Worm (Caenorhabditis elegans) whole organism, midembryonic: ENCODE results near the gene nkb-2.

Experiments used
- T22C8.4 ChIP-seq: fragments of 200-800 bp; sonication (Bioruptor generic); IDR thresholded peaks from 2 replicates; pipeline ENCODE4 v1.3.6; 2022; ENCODE audit warnings: missing genetic modification characterization, missing compliant biosample characterization
- cog-1 ChIP-seq: sonication (generic microtip); optimal IDR thresholded peaks from 2 replicates; lab custom pipeline; 2016; ENCODE audit warnings: missing genetic modification characterization, missing compliant biosample characterization
- flt-1 ChIP-seq: fragments of 200-800 bp; sonication (Bioruptor generic); IDR thresholded peaks from 2 replicates; pipeline ENCODE4 v1.3.6; 2022; ENCODE audit warnings: missing genetic modification characterization, missing compliant biosample characterization
- klf-2 ChIP-seq: fragments of 200-800 bp; sonication (Bioruptor generic); conservative IDR thresholded peaks from 2 replicates; pipeline ENCODE4 v1.3.6; 2022; ENCODE audit warnings: missing genetic modification reagents, missing genetic modification characterization, missing compliant biosample characterization
- med-1 ChIP-seq: sonication (generic microtip); optimal IDR thresholded peaks from 2 replicates; lab custom pipeline; 2017; ENCODE audit warnings: missing genetic modification characterization, mild to moderate bottlenecking, missing compliant biosample characterization, antibody characterized with exemption, missing genetic modification reagents; ENCODE audit not compliant: insufficient read depth
- ref-1 ChIP-seq: fragments of 200-800 bp; sonication (Bioruptor generic); conservative IDR thresholded peaks from 2 replicates; pipeline ENCODE4 v1.3.6; 2022; ENCODE audit warnings: missing genetic modification reagents, missing genetic modification characterization, missing compliant biosample characterization
- tab-1 ChIP-seq: fragments of 200-800 bp; sonication (Bioruptor generic); IDR thresholded peaks from 2 replicates; pipeline ENCODE4 v1.3.6; 2022; ENCODE audit warnings: missing genetic modification characterization, missing compliant biosample characterization
- ztf-29 ChIP-seq: fragments of 200-800 bp; sonication (Bioruptor generic); IDR thresholded peaks from 2 replicates; pipeline ENCODE4 v1.3.6; 2022; ENCODE audit warnings: missing genetic modification reagents, missing genetic modification characterization, missing compliant biosample characterization

DNA sequence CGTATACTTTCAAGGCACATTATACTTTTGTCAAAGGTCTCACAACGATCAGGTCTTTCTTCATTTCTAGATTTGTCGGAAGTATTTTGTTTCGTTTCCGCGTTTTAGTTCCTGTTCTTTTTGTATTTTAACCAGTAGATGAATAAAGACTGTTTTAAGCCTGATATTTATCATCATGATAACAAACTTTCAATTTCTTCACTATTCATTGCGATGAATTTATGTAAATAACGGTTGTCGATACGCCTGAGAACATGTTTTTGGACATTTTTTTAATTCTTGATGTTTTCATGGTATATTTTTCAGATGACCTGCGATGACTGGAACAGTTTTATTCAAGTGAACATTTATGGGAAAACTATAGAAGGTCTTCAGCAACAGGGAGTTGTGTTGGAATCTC lies 32.3 kb upstream of the nkb-2 start, which contains the start of gene zim-3:
- TF ChIP-seq tab-1 (no peak), ztf-29 (GFP tag; lab: Robert Waterston, UW) (no peak), med-1 (GFP tag; lab: Kevin White, UChicago) (no peak), cog-1 (no peak), ref-1 (GFP tag; lab: Robert Waterston, UW) (no peak), klf-2 (GFP tag; lab: Robert Waterston, UW) (no peak), T22C8.4 (GFP tag; lab: Robert Waterston, UW) (no peak), flt-1 (GFP tag; lab: Robert Waterston, UW) (no peak)
